Worm (Caenorhabditis elegans) whole organism, L3 larva: Measurements from ENCODE around the gene F59G1.8.

ENCODE experiments used
- ama-1 ChIP-seq: fragments of 150-350 bp; optimal IDR thresholded peaks from 2 replicates; lab custom pipeline; 2018
- ceh-82 ChIP-seq: fragments of 150-350 bp; optimal IDR thresholded peaks from 2 replicates; lab custom pipeline; 2014; ENCODE audit warnings: missing biosample characterization, missing genetic modification characterization
- ceh-9 ChIP-seq: sonication (generic microtip); optimal IDR thresholded peaks from 2 replicates; lab custom pipeline; 2018; ENCODE audit warnings: missing biosample characterization, missing genetic modification characterization
- daf-12 ChIP-seq: fragments of 150-350 bp; optimal IDR thresholded peaks from 2 replicates; lab custom pipeline; 2014; ENCODE audit warnings: missing biosample characterization, missing genetic modification reagents, missing genetic modification characterization
- egl-27 ChIP-seq: sonication (generic microtip); optimal IDR thresholded peaks from 4 replicates; lab custom pipeline; 2017; ENCODE audit warnings: missing biosample characterization, missing genetic modification reagents, missing genetic modification characterization
- egl-5 ChIP-seq: fragments of 150-350 bp; optimal IDR thresholded peaks from 2 replicates; lab custom pipeline; 2017; ENCODE audit warnings: missing biosample characterization, missing genetic modification reagents, missing genetic modification characterization, inconsistent platforms
- elt-1 ChIP-seq: fragments of 150-350 bp; optimal IDR thresholded peaks from 2 replicates; lab custom pipeline; 2014; ENCODE audit warnings: missing biosample characterization, missing genetic modification characterization
- elt-2 ChIP-seq: sonication (generic microtip); optimal IDR thresholded peaks from 2 replicates; lab custom pipeline; 2016; ENCODE audit warnings: missing genetic modification reagents, mild to moderate bottlenecking, missing genetic modification characterization, missing compliant biosample characterization
- eor-1 ChIP-seq, 2 experiments: fragments of 150-350 bp; optimal IDR thresholded peaks; 2 replicates each; lab custom pipeline; 2014 to 2018; ENCODE audit warnings: missing biosample characterization in 2 of 2, missing genetic modification characterization in 2 of 2
- fkh-10 ChIP-seq: sonication (generic microtip); optimal IDR thresholded peaks from 2 replicates; lab custom pipeline; 2017; ENCODE audit warnings: missing biosample characterization, missing genetic modification reagents, missing genetic modification characterization
- fos-1 ChIP-seq: fragments of 150-350 bp; optimal IDR thresholded peaks from 2 replicates; lab custom pipeline; 2014; ENCODE audit warnings: missing biosample characterization, missing genetic modification characterization
- lin-15B ChIP-seq: fragments of 150-350 bp; optimal IDR thresholded peaks from 2 replicates; lab custom pipeline; 2014; ENCODE audit warnings: missing biosample characterization, missing genetic modification characterization
- lin-39 ChIP-seq: fragments of 150-350 bp; optimal IDR thresholded peaks from 2 replicates; lab custom pipeline; 2018; ENCODE audit warnings: missing biosample characterization, missing genetic modification reagents, missing genetic modification characterization
- lsy-12 ChIP-seq: sonication (generic microtip); optimal IDR thresholded peaks from 2 replicates; lab custom pipeline; 2016; ENCODE audit warnings: mild to moderate bottlenecking, missing genetic modification characterization, missing compliant biosample characterization
- nfya-1 ChIP-seq: sonication (generic microtip); optimal IDR thresholded peaks from 2 replicates; lab custom pipeline; 2017; ENCODE audit warnings: missing genetic modification characterization, mild to moderate bottlenecking, missing compliant biosample characterization, antibody characterized with exemption, moderate library complexity; ENCODE audit not compliant: insufficient read depth
- nhr-12 ChIP-seq: fragments of 150-350 bp; optimal IDR thresholded peaks from 2 replicates; lab custom pipeline; 2014; ENCODE audit warnings: missing biosample characterization, missing genetic modification characterization
- nhr-23 ChIP-seq: fragments of 150-350 bp; optimal IDR thresholded peaks from 2 replicates; lab custom pipeline; 2014; ENCODE audit warnings: missing biosample characterization, missing genetic modification reagents, missing genetic modification characterization
- nhr-237 ChIP-seq: fragments of 150-350 bp; optimal IDR thresholded peaks from 2 replicates; lab custom pipeline; 2014; ENCODE audit warnings: missing biosample characterization, missing genetic modification characterization
- nhr-43 ChIP-seq: sonication (generic microtip); optimal IDR thresholded peaks from 2 replicates; lab custom pipeline; 2016; ENCODE audit warnings: mild to moderate bottlenecking, missing genetic modification characterization, missing compliant biosample characterization; ENCODE audit not compliant: poor library complexity, severe bottlenecking
- nhr-67 ChIP-seq: fragments of 150-350 bp; optimal IDR thresholded peaks from 2 replicates; lab custom pipeline; 2014; ENCODE audit warnings: missing biosample characterization, missing genetic modification characterization
- pha-4 ChIP-seq: fragments of 150-350 bp; optimal IDR thresholded peaks from 2 replicates; lab custom pipeline; 2014; ENCODE audit warnings: missing biosample characterization, missing genetic modification reagents, missing genetic modification characterization
- pqm-1 ChIP-seq: fragments of 150-350 bp; optimal IDR thresholded peaks from 2 replicates; lab custom pipeline; 2017; ENCODE audit warnings: missing biosample characterization, missing genetic modification characterization, inconsistent platforms
- skn-1 ChIP-seq: fragments of 150-350 bp; optimal IDR thresholded peaks from 2 replicates; lab custom pipeline; 2014; ENCODE audit warnings: missing biosample characterization, missing genetic modification characterization
- snpc-4 ChIP-seq: fragments of 150-350 bp; optimal IDR thresholded peaks from 2 replicates; lab custom pipeline; 2014; ENCODE audit warnings: missing biosample characterization, missing genetic modification characterization
- tbx-2 ChIP-seq: sonication (generic microtip); optimal IDR thresholded peaks from 2 replicates; lab custom pipeline; 2016; ENCODE audit warnings: mild to moderate bottlenecking, missing genetic modification characterization, missing compliant biosample characterization
- zag-1 ChIP-seq: fragments of 150-350 bp; optimal IDR thresholded peaks from 2 replicates; lab custom pipeline; 2014; ENCODE audit warnings: missing biosample characterization, missing genetic modification characterization
- ztf-11 ChIP-seq: fragments of 150-350 bp; optimal IDR thresholded peaks from 2 replicates; lab custom pipeline; 2014; ENCODE audit warnings: missing biosample characterization, missing genetic modification characterization

Gene F59G1.8

ce11 chrII:5865405-5866308 is 40.7 kb upstream of the F59G1.8 start, which contains the start of gene F55C12.19 (continued):
- TF ChIP-seq lsy-12 (tag; lab: Kevin White, UChicago) (no peak), ceh-82 (tag; lab: Kevin White, UChicago) (no peak), pqm-1 (tag; lab: Kevin White, UChicago) (peak; percentile 69), skn-1 (tag; lab: Kevin White, UChicago) (no peak)

DNA sequence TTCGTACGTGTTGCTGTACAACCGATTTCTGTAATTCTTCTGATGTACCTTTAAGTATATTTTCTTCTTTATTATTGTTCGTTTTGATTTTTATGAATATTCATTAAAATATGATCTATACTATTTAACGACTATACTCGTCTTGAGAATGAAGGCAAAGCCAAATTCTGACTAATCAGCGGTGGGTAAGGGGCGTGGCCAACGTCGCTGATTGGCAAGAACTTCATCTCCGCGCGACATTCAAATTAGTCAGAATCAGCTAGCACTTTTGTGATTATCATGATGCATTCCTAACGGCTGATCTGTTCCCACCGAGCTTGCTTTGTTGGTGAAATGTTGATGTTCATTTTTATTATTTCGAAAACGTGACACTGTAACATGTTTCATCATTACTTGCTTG is 39.4 kb upstream of the F59G1.8 start:
- TF ChIP-seq nfya-1: peak; percentile 89
- TF ChIP-seq daf-12 (tag; lab: Kevin White, UChicago): no peak
- no peak for TF ChIP-seq zag-1 (tag; lab: Kevin White, UChicago)

DNA sequence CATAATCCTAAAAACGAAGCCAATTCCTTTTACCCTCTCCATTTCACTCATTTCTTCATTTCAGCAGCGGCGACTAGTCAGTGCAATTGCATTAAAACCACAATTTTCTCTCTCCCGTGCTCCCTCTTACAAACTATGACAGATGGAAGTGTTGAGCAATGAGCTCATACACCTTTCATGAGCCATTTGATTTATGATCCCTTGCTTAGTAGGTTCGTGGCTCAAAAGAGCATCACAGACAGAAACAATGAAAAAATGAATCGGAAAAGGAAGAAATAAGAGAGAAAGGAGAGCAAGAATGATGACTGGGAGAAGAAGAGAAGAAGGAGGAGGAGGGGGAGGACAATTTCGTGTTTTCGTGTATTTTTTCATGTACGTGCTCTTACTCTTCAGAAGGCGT is 34.9 kb upstream of the F59G1.8 start:
- TF ChIP-seq lin-39 (peak; percentile 74), elt-1 (no peak), egl-5 (tag; lab: Kevin White, UChicago) (peak; percentile 47), nfya-1 (peak; percentile 13)

ce11 chrII:5872414-5872813 is 34.0 kb upstream of the F59G1.8 start:
- TF ChIP-seq eor-1 (tag; optimal IDR thresholded peaks at IDR 0.05; lab: Kevin White, UChicago) (no peak), ztf-11 (tag; lab: Kevin White, UChicago) (no peak), elt-2 (tag; lab: Kevin White, UChicago) (peak; percentile 75)

DNA sequence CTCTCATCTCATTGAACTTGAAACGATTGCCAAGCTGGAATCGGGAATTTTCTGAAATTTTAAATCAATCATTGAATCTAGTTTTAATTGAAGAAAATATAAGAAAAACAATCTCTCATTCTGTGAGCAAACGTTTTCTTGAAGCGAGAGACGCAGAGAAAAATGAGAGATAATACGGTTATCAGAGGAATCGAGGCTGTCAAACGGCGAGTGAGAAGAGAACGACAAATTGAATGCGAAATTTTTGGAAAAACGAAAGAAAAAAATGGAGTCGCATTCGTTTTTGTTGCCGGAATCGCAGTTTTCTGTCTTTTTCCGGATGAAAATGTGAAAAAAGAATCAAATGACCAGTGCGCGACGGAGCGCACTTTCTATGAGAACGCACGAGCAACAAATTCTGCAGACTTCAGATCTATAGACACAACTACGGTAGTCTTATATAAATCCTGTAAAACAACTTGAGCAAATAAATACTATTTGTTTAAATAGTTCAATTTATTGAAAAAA is 32.7 kb upstream of the F59G1.8 start, which contains the start of gene tex-2:
tex-2 (minus strand) TSS at position 51 of the 507 bp plus-strand sequence.
- TF ChIP-seq pqm-1 (tag; lab: Kevin White, UChicago) (peak; percentile 34), nfya-1 (peak; percentile 28), ama-1 (peak; percentile 40), fkh-10 (no peak), lin-39 (peak; percentile 46), lin-15B (tag; lab: Kevin White, UChicago) (peak; percentile 47), elt-2 (tag; lab: Kevin White, UChicago) (peak; percentile 93), pha-4 (tag; lab: Kevin White, UChicago) (peak; percentile 35), nhr-43 (tag; lab: Kevin White, UChicago) (no peak)

ce11 chrII:5874130-5874529 is 32.2 kb upstream of the F59G1.8 start:
- TF ChIP-seq nhr-12 (no peak), nhr-67 (no peak), nhr-23 (tag; lab: Kevin White, UChicago) (peak; percentile 34), pha-4 (tag; lab: Kevin White, UChicago) (peak; percentile 88), lin-15B (tag; lab: Kevin White, UChicago) (no peak), fos-1 (no peak)

ce11 chrII:5876053-5876452 is 30.3 kb upstream of the F59G1.8 start, which contains the start of gene F55C12.6:
Gene F55C12.6, minus strand, starts transcription at chrII:5876153.
- TF ChIP-seq ama-1 (no peak), pha-4 (tag; lab: Kevin White, UChicago) (no peak), snpc-4 (tag; lab: Kevin White, UChicago) (no peak), nfya-1 (no peak), ceh-9 (tag; lab: Kevin White, UChicago) (no peak), ceh-82 (tag; lab: Kevin White, UChicago) (no peak), nhr-12 (no peak), elt-1 (no peak), tbx-2 (tag; lab: Kevin White, UChicago) (no peak), nhr-237 (tag; lab: Kevin White, UChicago) (no peak), egl-27 (tag; lab: Kevin White, UChicago) (no peak), fos-1 (no peak)
